Fruit fly (Drosophila melanogaster) whole organism, pupa: ENCODE data around the gene scrib.

Source experiments
- CG10348 ChIP-seq: fragments of 200-800 bp; sonication (Bioruptor generic); IDR thresholded peaks from 2 replicates; pipeline ENCODE4 v1.3.6; 2022; ENCODE audit warnings: missing biosample characterization, missing genetic modification characterization
- CG14655 ChIP-seq: fragments of 200-800 bp; sonication (Bioruptor generic); optimal IDR thresholded peaks from 3 replicates; lab custom pipeline; 2017; ENCODE audit warnings: mild to moderate bottlenecking, missing biosample characterization, missing genetic modification reagents, missing genetic modification characterization
- CG17806 ChIP-seq: fragments of 200-800 bp; sonication (Bioruptor generic); optimal IDR thresholded peaks from 2 replicates; lab custom pipeline; 2018; ENCODE audit warnings: missing biosample characterization, mild to moderate bottlenecking, missing genetic modification characterization, moderate library complexity
- CG32121 ChIP-seq: fragments of 200-800 bp; sonication (Bioruptor generic); IDR thresholded peaks from 2 replicates; pipeline ENCODE4 v1.3.6; 2022; ENCODE audit warnings: missing biosample characterization, missing genetic modification characterization
- CG4496 ChIP-seq: fragments of 200-800 bp; sonication (Bioruptor generic); IDR thresholded peaks from 3 replicates; pipeline ENCODE4 v1.3.6; 2022; ENCODE audit warnings: missing biosample characterization, missing genetic modification characterization
- CG8159 ChIP-seq: fragments of 200-800 bp; sonication (Bioruptor generic); optimal IDR thresholded peaks from 3 replicates; lab custom pipeline; 2018; ENCODE audit warnings: missing biosample characterization, mild to moderate bottlenecking, missing genetic modification characterization, moderate library complexity
- CG9948 ChIP-seq: fragments of 200-800 bp; sonication (Bioruptor generic); optimal IDR thresholded peaks from 2 replicates; lab custom pipeline; 2018; ENCODE audit warnings: missing biosample characterization, mild to moderate bottlenecking, missing genetic modification characterization, moderate library complexity
- EcR ChIP-seq: fragments of 200-800 bp; sonication (Bioruptor generic); optimal IDR thresholded peaks from 3 replicates; lab custom pipeline; 2019; ENCODE audit warnings: missing biosample characterization, missing genetic modification characterization, mild to moderate bottlenecking, moderate library complexity, missing genetic modification reagents
- Snoo ChIP-seq: fragments of 200-800 bp; sonication (Bioruptor generic); optimal IDR thresholded peaks from 3 replicates; lab custom pipeline; 2017; ENCODE audit warnings: missing biosample characterization, mild to moderate bottlenecking, missing genetic modification characterization, inconsistent platforms
- fd96Ca ChIP-seq: fragments of 200-800 bp; sonication (Bioruptor generic); IDR thresholded peaks from 3 replicates; pipeline ENCODE4 v1.3.6; 2022; ENCODE audit warnings: missing biosample characterization, missing genetic modification characterization
- rn ChIP-seq: fragments of 200-800 bp; sonication (Bioruptor generic); IDR thresholded peaks from 2 replicates; pipeline ENCODE4 v1.3.6; 2022; ENCODE audit warnings: missing biosample characterization, missing genetic modification characterization

DNA sequence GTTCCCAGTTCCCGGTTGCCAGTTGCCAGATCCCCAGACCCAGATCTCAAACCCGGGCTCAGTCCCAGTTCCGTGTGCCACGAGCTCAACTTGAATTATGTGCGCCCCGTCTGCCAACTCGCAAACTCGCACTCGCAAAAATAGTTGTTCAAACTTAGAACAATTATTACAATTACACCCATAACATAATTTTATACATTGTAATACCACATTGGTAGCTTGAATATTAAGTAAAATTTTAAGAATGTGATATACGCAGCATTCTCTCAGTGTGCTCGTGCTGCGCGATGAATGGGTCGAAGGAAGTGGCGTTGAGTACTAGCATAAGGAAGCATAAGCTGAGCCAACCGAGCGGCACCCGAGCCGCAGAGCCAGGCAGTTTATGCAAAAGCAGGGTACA is 28.3 kb upstream of the scrib start:
- TF ChIP-seq CG4496, result peak; percentile 39; the same call in 1 of the 3 replicates
- peak; percentile 26; the same call in 1 of the 3 replicates for TF ChIP-seq fd96Ca (GFP tag; lab: Robert Waterston, UW)
- peak; percentile 41 for TF ChIP-seq CG9948 (tag; lab: Kevin White, UChicago)
- TF ChIP-seq Snoo (tag; lab: Kevin White, UChicago), result peak; percentile 44
- TF ChIP-seq CG8159, result peak; percentile 69
- no peak for TF ChIP-seq CG10348 (GFP tag; lab: Robert Waterston, UW)
- peak; percentile 56 for TF ChIP-seq CG14655 (GFP tag; lab: Kevin White, UChicago)
- peak; percentile 54 for TF ChIP-seq CG17806 (tag; lab: Kevin White, UChicago)
- no peak for TF ChIP-seq CG32121 (GFP tag; lab: Robert Waterston, UW)
- TF ChIP-seq EcR (GFP tag; lab: Kevin White, UChicago), result no peak
- TF ChIP-seq rn, result 0 out of 2 replicates have a peak, but pooled peaks have one; percentile 9
